Worm (Caenorhabditis elegans) whole organism, L3 larva: ENCODE measurements around the gene srlf-3.

ENCODE experiments used
- R02D3.7 ChIP-seq: fragments of 150-350 bp; optimal IDR thresholded peaks from 2 replicates; lab custom pipeline; 2014; ENCODE audit warnings: missing biosample characterization, missing genetic modification characterization
- ama-1 ChIP-seq: fragments of 150-350 bp; optimal IDR thresholded peaks from 2 replicates; lab custom pipeline; 2018

- TF ChIP-seq R02D3.7, result no peak
- TF ChIP-seq ama-1 (lab: Kevin White, UChicago), result no peak
These were observed 18.8 kb downstream of the srlf-3 start for ce11 chrIV:8506034-8506433.
